Worm (Caenorhabditis elegans) whole organism, late embryonic: ENCODE data around the gene T25D3.4.

Experiments used
- ahr-1 ChIP-seq: sonication (generic microtip); optimal IDR thresholded peaks from 2 replicates; lab custom pipeline; 2016; ENCODE audit warnings: missing genetic modification characterization, missing compliant biosample characterization
- ama-1 ChIP-seq: fragments of 150-350 bp; optimal IDR thresholded peaks from 2 replicates; lab custom pipeline; 2014
- ceh-22 ChIP-seq: sonication (generic microtip); optimal IDR thresholded peaks from 2 replicates; lab custom pipeline; 2017; ENCODE audit warnings: missing biosample characterization, missing genetic modification characterization
- ceh-45 ChIP-seq: fragments of 200-800 bp; sonication (Bioruptor generic); IDR thresholded peaks from 2 replicates; pipeline ENCODE4 v1.3.6; 2022; ENCODE audit warnings: missing genetic modification reagents, missing genetic modification characterization, missing compliant biosample characterization
- fkh-10 ChIP-seq: fragments of 150-350 bp; optimal IDR thresholded peaks from 2 replicates; lab custom pipeline; 2014; ENCODE audit warnings: missing biosample characterization, missing genetic modification reagents, missing genetic modification characterization
- hlh-13 ChIP-seq: fragments of 200-800 bp; sonication (Bioruptor generic); optimal IDR thresholded peaks from 2 replicates; lab custom pipeline; 2018; ENCODE audit warnings: mild to moderate bottlenecking, missing genetic modification characterization, missing compliant biosample characterization
- pqm-1 ChIP-seq: sonication (generic microtip); optimal IDR thresholded peaks from 2 replicates; lab custom pipeline; 2016; ENCODE audit warnings: missing genetic modification characterization, missing compliant biosample characterization

- TF ChIP-seq ahr-1 (tag; lab: Kevin White, UChicago) (no peak), ceh-45 (no peak), ceh-22 (tag; lab: Kevin White, UChicago) (no peak), fkh-10 (GFP tag; lab: Kevin White, UChicago) (no peak), hlh-13 (GFP tag; lab: Kevin White, UChicago) (no peak), ama-1 (no peak), pqm-1 (no peak)
Observed at ce11 chrII:192584-192983, 45.6 kb downstream of the T25D3.4 start.
